Worm (Caenorhabditis elegans) whole organism, L4/young adult: ENCODE data around the gene R09E10.5.

Experiments
- W03F9.2 ChIP-seq: fragments of 150-350 bp; optimal IDR thresholded peaks from 2 replicates; lab custom pipeline; 2014; ENCODE audit warnings: missing biosample characterization, missing genetic modification characterization
- dao-5 ChIP-seq: sonication (generic microtip); optimal IDR thresholded peaks from 2 replicates; lab custom pipeline; 2016; ENCODE audit warnings: missing genotype, missing genetic modification characterization, moderate library complexity, missing compliant biosample characterization
- him-1 ChIP-seq: sonication (generic microtip); optimal IDR thresholded peaks from 2 replicates; lab custom pipeline; 2016; ENCODE audit warnings: missing genotype, missing genetic modification reagents, missing genetic modification characterization, missing compliant biosample characterization

ce11 chrIV:10345990-10346389 is 43.9 kb upstream of the R09E10.5 start:
- TF ChIP-seq him-1 (tag; lab: Kevin White, UChicago) (peak; percentile 32), dao-5 (no peak), W03F9.2 (peak; percentile 7)
